Fruit fly (Drosophila melanogaster) whole organism: Measurements from ENCODE around the gene fd3F.

Source experiments
- CG8478 ChIP-seq: fragments of >200 bp; optimal IDR thresholded peaks from 2 replicates; lab custom pipeline; 2018; ENCODE audit warnings: inconsistent platforms
- Dll ChIP-seq: fragments of >200 bp; optimal IDR thresholded peaks from 2 replicates; lab custom pipeline; 2017
- pan ChIP-seq: fragments of >200 bp; optimal IDR thresholded peaks from 2 replicates; lab custom pipeline; 2017

dm6 chrX:3778135-3778951 is 23.8 kb upstream of the fd3F start:
- TF ChIP-seq Dll (lab: Kevin White, UChicago) (peak; percentile 24), CG8478 (no peak), pan (lab: Kevin White, UChicago) (no peak)
